Comparison of ENCODE assay signal across 1 fruit fly cellular context in genomic region chrX:6733291-6734042, dm6.
A peak's percentile ranks its signal among the peaks of the same experiment; 100 is the strongest.
TF ChIP-seq lines count a peak whose summit lies in the region.

No protein-coding gene starts in this region.

TF ChIP-seq in whole organism, embryonic, 481 proteins besides CTCF, POLR2A, EP300 and RAD21 (continued from another document):
- TF ChIP-seq dmrt99B (tag; optimal IDR thresholded peaks at IDR 0.05; lab: Kevin White, UChicago): no peak
- TF ChIP-seq Ravus (GFP tag; IDR thresholded peaks at IDR 0.05; lab: Robert Waterston, UW): no peak
- TF ChIP-seq Pdp1 (GFP tag; optimal IDR thresholded peaks at IDR 0.05; lab: Kevin White, UChicago): no peak
- TF ChIP-seq CG5180 (GFP tag; optimal IDR thresholded peaks at IDR 0.05; lab: Kevin White, UChicago): peak; percentile 5
- TF ChIP-seq Dek (tag; optimal IDR thresholded peaks at IDR 0.05; lab: Kevin White, UChicago): no peak
- TF ChIP-seq Fer1 (GFP tag; optimal IDR thresholded peaks at IDR 0.05; lab: Kevin White, UChicago): peak; percentile 14
- no peak for TF ChIP-seq grau (tag; optimal IDR thresholded peaks at IDR 0.05; lab: Kevin White, UChicago)
- no peak for TF ChIP-seq CG3281 (GFP tag; optimal IDR thresholded peaks at IDR 0.05; lab: Kevin White, UChicago)
- TF ChIP-seq CG18599 (GFP tag; optimal IDR thresholded peaks at IDR 0.05; lab: Kevin White, UChicago): peak; percentile 38
- no peak for TF ChIP-seq CG6689 (GFP tag; IDR thresholded peaks at IDR 0.05; lab: Robert Waterston, UW)
- TF ChIP-seq CG9727 (GFP tag; optimal IDR thresholded peaks at IDR 0.05; lab: Kevin White, UChicago): no peak
- TF ChIP-seq nau (GFP tag; optimal IDR thresholded peaks at IDR 0.05; lab: Kevin White, UChicago): no peak
- no peak for TF ChIP-seq CG6254 (GFP tag; optimal IDR thresholded peaks at IDR 0.05; lab: Kevin White, UChicago)
- no peak for TF ChIP-seq ftz-f1 (GFP tag; optimal IDR thresholded peaks at IDR 0.05; lab: Kevin White, UChicago)
- TF ChIP-seq fd64A (GFP tag; optimal IDR thresholded peaks at IDR 0.05; lab: Kevin White, UChicago): peak; percentile 3
- TF ChIP-seq tin (GFP tag; optimal IDR thresholded peaks at IDR 0.05; lab: Kevin White, UChicago): no peak
- 0 out of 2 replicates have a peak, but pooled peaks have one; percentile 15 for TF ChIP-seq Xrp1 (GFP tag; IDR thresholded peaks at IDR 0.05; lab: Robert Waterston, UW)
- peak; percentile 29 for TF ChIP-seq lab (GFP tag; optimal IDR thresholded peaks at IDR 0.05; lab: Kevin White, UChicago)
- TF ChIP-seq CG10462 (GFP tag; optimal IDR thresholded peaks at IDR 0.05; lab: Kevin White, UChicago): no peak
- no peak for TF ChIP-seq sens-2 (GFP tag; IDR thresholded peaks at IDR 0.05; lab: Robert Waterston, UW)
- TF ChIP-seq Stat92E (GFP tag; optimal IDR thresholded peaks at IDR 0.05; lab: Kevin White, UChicago): peak in 1 of 3 experiments; percentile 53
